Worm (Caenorhabditis elegans) whole organism, late embryonic: ENCODE measurements around the gene daf-10.

Experiments used
- ama-1 ChIP-seq: fragments of 150-350 bp; optimal IDR thresholded peaks from 2 replicates; lab custom pipeline; 2014
- ceh-18 ChIP-seq: sonication (generic microtip); optimal IDR thresholded peaks from 2 replicates; lab custom pipeline; 2016; ENCODE audit warnings: missing genetic modification characterization, missing compliant biosample characterization
- ceh-31 ChIP-seq: sonication (generic microtip); optimal IDR thresholded peaks from 2 replicates; lab custom pipeline; 2016; ENCODE audit warnings: missing genetic modification characterization, missing compliant biosample characterization
- elt-2 ChIP-seq: sonication (generic microtip); optimal IDR thresholded peaks from 2 replicates; lab custom pipeline; 2016; ENCODE audit warnings: missing genetic modification reagents, missing genetic modification characterization, missing compliant biosample characterization
- fkh-10 ChIP-seq: fragments of 150-350 bp; optimal IDR thresholded peaks from 2 replicates; lab custom pipeline; 2014; ENCODE audit warnings: missing biosample characterization, missing genetic modification reagents, missing genetic modification characterization
- fkh-6 ChIP-seq: sonication (generic microtip); optimal IDR thresholded peaks from 2 replicates; lab custom pipeline; 2016; ENCODE audit warnings: missing genetic modification characterization, missing compliant biosample characterization
- lin-11 ChIP-seq: fragments of 200-800 bp; sonication (Bioruptor generic); optimal IDR thresholded peaks from 2 replicates; lab custom pipeline; 2018; ENCODE audit warnings: mild to moderate bottlenecking, missing genetic modification characterization, missing compliant biosample characterization
- nhr-11 ChIP-seq: fragments of 150-350 bp; optimal IDR thresholded peaks from 2 replicates; lab custom pipeline; 2014; ENCODE audit warnings: missing biosample characterization, missing genetic modification characterization
- npax-4 ChIP-seq: sonication (generic microtip); optimal IDR thresholded peaks from 2 replicates; lab custom pipeline; 2016; ENCODE audit warnings: missing genetic modification characterization, missing compliant biosample characterization
- pha-2 ChIP-seq: sonication (generic microtip); optimal IDR thresholded peaks from 2 replicates; lab custom pipeline; 2017; ENCODE audit warnings: mild to moderate bottlenecking, missing genetic modification characterization, missing compliant biosample characterization
- sdc-2 ChIP-seq: sonication (generic microtip); optimal IDR thresholded peaks from 2 replicates; lab custom pipeline; 2016; ENCODE audit warnings: missing genotype, missing genetic modification characterization, missing compliant biosample characterization
- ttx-3 ChIP-seq: sonication (generic microtip); optimal IDR thresholded peaks from 2 replicates; lab custom pipeline; 2016; ENCODE audit warnings: missing genetic modification reagents, missing genetic modification characterization, missing compliant biosample characterization
- unc-86 ChIP-seq: sonication (generic microtip); optimal IDR thresholded peaks from 2 replicates; lab custom pipeline; 2016; ENCODE audit warnings: missing genetic modification characterization, missing compliant biosample characterization
- ztf-16 ChIP-seq: sonication (generic microtip); optimal IDR thresholded peaks from 2 replicates; lab custom pipeline; 2017; ENCODE audit warnings: missing genetic modification characterization, missing compliant biosample characterization

- TF ChIP-seq ceh-31 (tag; lab: Kevin White, UChicago), result no peak
- no peak for TF ChIP-seq ama-1 (lab: Kevin White, UChicago)
- TF ChIP-seq pha-2 (tag; lab: Kevin White, UChicago), result no peak
- TF ChIP-seq nhr-11, result no peak
- no peak for TF ChIP-seq fkh-6 (tag; lab: Kevin White, UChicago)
- no peak for TF ChIP-seq unc-86 (tag; lab: Kevin White, UChicago)
- no peak for TF ChIP-seq ceh-18 (tag; lab: Kevin White, UChicago)
- TF ChIP-seq npax-4 (tag; lab: Kevin White, UChicago), result no peak
- TF ChIP-seq lin-11 (tag; lab: Kevin White, UChicago), result no peak
- no peak for TF ChIP-seq ztf-16 (tag; lab: Kevin White, UChicago)
- no peak for TF ChIP-seq elt-2 (tag; lab: Kevin White, UChicago)
- no peak for TF ChIP-seq ttx-3
- no peak for TF ChIP-seq fkh-10 (GFP tag; lab: Kevin White, UChicago)
- no peak for TF ChIP-seq sdc-2 (tag; lab: Kevin White, UChicago)
Measured at ce11 chrIV:9088294-9088693, 57.7 kb downstream of the daf-10 start, which contains the start of gene msa-1.
